Fruit fly (Drosophila melanogaster): ENCODE data around the gene CG5421.
A peak's percentile ranks its signal among the peaks of the same experiment; 100 is the strongest.

CG5421 gene

dm6 chr2L:12433712-12434534 lies 14.0 kb downstream of the CG5421 start, which contains the start of gene eRF3 (continued):
- no peak for TF ChIP-seq pan (optimal IDR thresholded peaks at IDR 0.05)
- TF ChIP-seq pan (GFP tag; optimal IDR thresholded peaks at IDR 0.05 in 1 of 2, IDR thresholded peaks at IDR 0.05 in 1 of 2), result peak in 1 of 2 experiments; percentile 83
- TF ChIP-seq cad (GFP tag; optimal IDR thresholded peaks at IDR 0.05), result no peak
- peak; percentile 23; the same call in 1 of the 3 replicates for TF ChIP-seq zfh1 (GFP tag; IDR thresholded peaks at IDR 0.05)
- TF ChIP-seq Optix (GFP tag; IDR thresholded peaks at IDR 0.05), result peak; percentile 59; the same call in 2 of the 3 replicates
- TF ChIP-seq Ssrp (tag; optimal IDR thresholded peaks at IDR 0.05), result peak; percentile 86
- no peak for TF ChIP-seq tll (GFP tag; optimal IDR thresholded peaks at IDR 0.05)
- no peak for TF ChIP-seq peb (GFP tag; IDR thresholded peaks at IDR 0.05)
- TF ChIP-seq D (optimal IDR thresholded peaks at IDR 0.05), result peak; percentile 79
- peak; percentile 55 for TF ChIP-seq D (GFP tag; optimal IDR thresholded peaks at IDR 0.05)
- TF ChIP-seq CG11723 (GFP tag; optimal IDR thresholded peaks at IDR 0.05), result peak; percentile 51
- TF ChIP-seq p53 (GFP tag; optimal IDR thresholded peaks at IDR 0.05), result no peak
- peak; percentile 48 for TF ChIP-seq gt (GFP tag; IDR thresholded peaks at IDR 0.05)
- TF ChIP-seq CG4854 (GFP tag; optimal IDR thresholded peaks at IDR 0.05), result no peak
- peak; percentile 83 for TF ChIP-seq dmrt99B (tag; optimal IDR thresholded peaks at IDR 0.05)
- TF ChIP-seq Side (GFP tag; optimal IDR thresholded peaks at IDR 0.05), result no peak
- no peak for TF ChIP-seq jing (GFP tag; optimal IDR thresholded peaks at IDR 0.05)
- peak; percentile 72 for TF ChIP-seq Six4 (GFP tag; optimal IDR thresholded peaks at IDR 0.05)
- no peak for TF ChIP-seq CG6854 (GFP tag; optimal IDR thresholded peaks at IDR 0.05)
- TF ChIP-seq CG4424 (GFP tag; optimal IDR thresholded peaks at IDR 0.05), result peak; percentile 71
- no peak for TF ChIP-seq CG8089 (GFP tag; optimal IDR thresholded peaks at IDR 0.05)
- peak; percentile 41 for TF ChIP-seq Spps (tag; optimal IDR thresholded peaks at IDR 0.05)
- TF ChIP-seq CG42726 (GFP tag; IDR thresholded peaks at IDR 0.05; ENCODE audit: partially characterized antibody), result no peak
- TF ChIP-seq Awh (GFP tag; IDR thresholded peaks at IDR 0.05), result no peak; the same call in 1 of the 2 replicates
- peak; percentile 92 for TF ChIP-seq nmo (GFP tag; optimal IDR thresholded peaks at IDR 0.05)
- TF ChIP-seq D19A (tag; optimal IDR thresholded peaks at IDR 0.05), result peak; percentile 80
- no peak for TF ChIP-seq eve (GFP tag; optimal IDR thresholded peaks at IDR 0.05)
- peak; percentile 42; the same call in 1 of the 2 replicates for TF ChIP-seq ro (GFP tag; IDR thresholded peaks at IDR 0.05)
- no peak for TF ChIP-seq CkIIα-i1 (GFP tag; IDR thresholded peaks at IDR 0.05)
- peak; percentile 69 for TF ChIP-seq CG4404 (GFP tag; IDR thresholded peaks at IDR 0.05)

DNA sequence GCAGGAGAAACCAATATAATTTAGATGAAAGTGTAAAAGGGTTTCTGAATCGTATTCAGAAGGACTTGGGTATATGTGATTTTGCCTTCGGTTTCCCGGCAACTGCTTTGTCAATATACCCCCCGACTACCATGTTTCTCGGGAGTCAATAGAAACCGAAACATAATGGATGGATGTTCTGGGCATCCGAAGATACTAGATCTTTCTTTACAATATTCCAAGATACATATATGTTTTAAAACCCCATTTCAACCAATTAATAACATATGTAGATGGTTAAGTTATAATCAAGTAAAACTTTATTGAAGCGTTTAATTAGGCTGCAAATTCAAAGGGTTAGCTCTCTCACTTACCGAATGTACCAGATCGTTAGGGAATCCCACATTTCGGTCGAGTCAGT lies 17.1 kb downstream of the CG5421 start, which contains the start of gene CG5435:
TSS of gene CG5435 (minus strand) at position 101 of the 400 bp plus-strand sequence.
- TF ChIP-seq lov (optimal IDR thresholded peaks at IDR 0.05) (no peak), lov (GFP tag; IDR thresholded peaks at IDR 0.05) (no peak), E2f1 (GFP tag; IDR thresholded peaks at IDR 0.05) (no peak), Dll (GFP tag; IDR thresholded peaks at IDR 0.05; ENCODE audit: partially characterized antibody) (no peak), CG6689 (GFP tag; IDR thresholded peaks at IDR 0.05) (no peak), Taf1 (GFP tag; IDR thresholded peaks at IDR 0.05) (no peak)

DNA sequence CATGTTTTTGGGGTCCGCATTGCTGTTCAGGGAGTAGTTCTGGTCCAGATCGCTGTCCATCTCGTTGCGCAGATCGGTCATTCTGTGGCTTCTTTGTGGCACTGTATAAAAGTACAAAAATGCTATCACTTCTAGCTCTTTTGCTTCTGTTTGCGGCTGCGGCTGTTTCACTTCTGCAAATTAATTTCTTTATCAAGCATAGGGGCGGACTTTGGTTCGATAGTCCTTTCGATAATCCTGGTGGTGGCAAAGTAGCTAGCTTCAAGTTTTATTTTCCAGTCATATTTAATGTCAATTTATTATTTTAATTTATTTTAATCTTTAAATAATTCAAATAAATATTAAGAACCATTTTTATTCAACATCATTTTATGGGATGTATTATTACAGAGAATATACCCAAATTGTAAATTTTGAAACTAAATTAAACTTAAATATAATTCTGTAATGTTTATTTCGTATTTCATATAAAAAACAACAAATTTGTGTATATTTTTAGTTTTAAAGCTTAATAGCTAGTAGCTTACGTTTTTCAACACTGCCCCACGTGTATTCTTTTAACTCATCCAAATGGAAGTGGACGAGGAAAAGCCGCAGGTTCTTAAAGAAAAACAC lies 20.3 kb downstream of the CG5421 start, which contains the start of the genes CG5446 and Trm1:
TSS of gene CG5446 (minus strand) at position 223 of the 615 bp plus-strand sequence.
TSS of gene Trm1 (plus strand) at position 542 of the 615 bp plus-strand sequence.
- TF ChIP-seq CG16815 (GFP tag; optimal IDR thresholded peaks at IDR 0.05) (peak; percentile 39), CG17568 (GFP tag; optimal IDR thresholded peaks at IDR 0.05) (peak; percentile 26), bbx (GFP tag; IDR thresholded peaks at IDR 0.05; ENCODE audit: partially characterized antibody) (0 out of 2 replicates have a peak, but pooled peaks have one; percentile 15), CG6272 (GFP tag; IDR thresholded peaks at IDR 0.05) (peak; percentile 39; the same call in 1 of the 2 replicates), CG13624 (GFP tag; optimal IDR thresholded peaks at IDR 0.05) (peak; percentile 30), CG3995 (GFP tag; optimal IDR thresholded peaks at IDR 0.05) (no peak), CG13424 (tag; optimal IDR thresholded peaks at IDR 0.05) (peak; percentile 86), CG11247 (GFP tag; IDR thresholded peaks at IDR 0.05) (no peak), emc (GFP tag; optimal IDR thresholded peaks at IDR 0.05) (no peak), wek (GFP tag; optimal IDR thresholded peaks at IDR 0.05) (no peak), ssp (GFP tag; IDR thresholded peaks at IDR 0.05) (peak; percentile 55), tin (GFP tag; optimal IDR thresholded peaks at IDR 0.05) (peak; percentile 43), dmrt11E (tag; optimal IDR thresholded peaks at IDR 0.05) (peak; percentile 76)

All from whole organism, embryonic.